Fruit fly (Drosophila melanogaster) whole organism, adult: ENCODE results near the gene CG2104.

Experiments
- CG11617 ChIP-seq: fragments of 200-800 bp; sonication (Bioruptor generic); optimal IDR thresholded peaks from 2 replicates; lab custom pipeline; 2017; ENCODE audit warnings: mild to moderate bottlenecking, missing biosample characterization, missing genetic modification reagents, missing genetic modification characterization
- CG12768 ChIP-seq: fragments of 200-800 bp; sonication (Bioruptor generic); optimal IDR thresholded peaks from 2 replicates; lab custom pipeline; 2017; ENCODE audit warnings: missing biosample characterization, missing genetic modification characterization, mild to moderate bottlenecking, moderate library complexity, missing genetic modification reagents
- CG14711 ChIP-seq: fragments of 200-800 bp; sonication (Bioruptor generic); optimal IDR thresholded peaks from 2 replicates; lab custom pipeline; 2018; ENCODE audit warnings: missing biosample characterization, mild to moderate bottlenecking, missing genetic modification characterization, moderate library complexity
- CG1620 ChIP-seq: fragments of 200-800 bp; sonication (Bioruptor generic); optimal IDR thresholded peaks from 2 replicates; lab custom pipeline; 2016; ENCODE audit warnings: missing biosample characterization, missing genetic modification characterization
- CG33017 ChIP-seq: fragments of 200-800 bp; sonication (Bioruptor generic); optimal IDR thresholded peaks from 2 replicates; lab custom pipeline; 2018; ENCODE audit warnings: missing biosample characterization, mild to moderate bottlenecking, missing genetic modification characterization, moderate library complexity
- CG5204 ChIP-seq: fragments of 200-800 bp; sonication (Bioruptor generic); optimal IDR thresholded peaks from 2 replicates; lab custom pipeline; 2016; ENCODE audit warnings: missing biosample characterization, missing genetic modification characterization
- CG7045 ChIP-seq: fragments of 200-800 bp; sonication (Bioruptor generic); optimal IDR thresholded peaks from 2 replicates; lab custom pipeline; 2017; ENCODE audit warnings: missing biosample characterization, mild to moderate bottlenecking, missing genetic modification characterization
- CG7101 ChIP-seq: fragments of 200-800 bp; sonication (Bioruptor generic); optimal IDR thresholded peaks from 2 replicates; lab custom pipeline; 2018; ENCODE audit warnings: missing biosample characterization, mild to moderate bottlenecking, missing genetic modification characterization, moderate library complexity
- Clk ChIP-seq: fragments of 200-800 bp; sonication (Bioruptor generic); optimal IDR thresholded peaks from 2 replicates; lab custom pipeline; 2017; ENCODE audit warnings: missing biosample characterization, missing genetic modification characterization
- Crg-1 ChIP-seq: fragments of 200-800 bp; sonication (Bioruptor generic); optimal IDR thresholded peaks from 2 replicates; lab custom pipeline; 2016; ENCODE audit warnings: missing biosample characterization, missing genetic modification characterization
- Hr96 ChIP-seq: fragments of 200-800 bp; sonication (Bioruptor generic); optimal IDR thresholded peaks from 2 replicates; lab custom pipeline; 2016; ENCODE audit warnings: missing biosample characterization, missing genetic modification characterization
- Mnt ChIP-seq: fragments of 200-800 bp; sonication (Bioruptor generic); optimal IDR thresholded peaks from 2 replicates; lab custom pipeline; 2016; ENCODE audit warnings: missing biosample characterization, mild to moderate bottlenecking, missing genetic modification characterization
- bab1 ChIP-seq: fragments of 200-800 bp; sonication (Bioruptor generic); optimal IDR thresholded peaks from 3 replicates; lab custom pipeline; 2019; ENCODE audit warnings: missing biosample characterization, mild to moderate bottlenecking, missing genetic modification characterization, moderate library complexity
- cic ChIP-seq: fragments of 200-800 bp; sonication (Bioruptor generic); optimal IDR thresholded peaks from 2 replicates; lab custom pipeline; 2017; ENCODE audit warnings: missing biosample characterization, mild to moderate bottlenecking, missing genetic modification characterization, moderate library complexity
- cnc ChIP-seq, 2 experiments: fragments of >200 bp; optimal IDR thresholded peaks; 2 replicates each; lab custom pipeline; 2017
- kay ChIP-seq: fragments of 200-800 bp; sonication (Bioruptor generic); peaks from one replicate; lab custom pipeline; 2016; ENCODE audit warnings: missing biosample characterization, missing genetic modification characterization, borderline replicate concordance
- ovo ChIP-seq: fragments of 200-800 bp; sonication (Bioruptor generic); optimal IDR thresholded peaks from 2 replicates; lab custom pipeline; 2016; ENCODE audit warnings: missing biosample characterization, missing genetic modification characterization
- pad ChIP-seq: fragments of 200-800 bp; sonication (Bioruptor generic); optimal IDR thresholded peaks from 3 replicates; lab custom pipeline; 2017; ENCODE audit warnings: missing biosample characterization, missing genetic modification characterization, mild to moderate bottlenecking, moderate library complexity, missing genetic modification reagents
- tj ChIP-seq: fragments of 200-800 bp; sonication (Bioruptor generic); optimal IDR thresholded peaks from 3 replicates; lab custom pipeline; 2017; ENCODE audit warnings: missing biosample characterization, mild to moderate bottlenecking, missing genetic modification characterization, moderate library complexity
- toe ChIP-seq: fragments of 200-800 bp; sonication (Bioruptor generic); optimal IDR thresholded peaks from 2 replicates; lab custom pipeline; 2016; ENCODE audit warnings: missing biosample characterization, missing genetic modification characterization

Gene CG2104

dm6 chr3R:5682238-5682637 lies 10.8 kb downstream of the CG2104 start:
- TF ChIP-seq Mnt (GFP tag; lab: Kevin White, UChicago): no peak
- no peak for TF ChIP-seq CG14711 (tag; lab: Kevin White, UChicago)
- no peak for TF ChIP-seq cic (GFP tag; lab: Kevin White, UChicago)
- TF ChIP-seq CG12768: no peak
- no peak for TF ChIP-seq Hr96
- no peak for TF ChIP-seq ovo
- no peak for TF ChIP-seq tj (GFP tag; lab: Kevin White, UChicago)
- TF ChIP-seq pad: no peak
- no peak for TF ChIP-seq cnc (optimal IDR thresholded peaks at IDR 0.05; lab: Kevin White, UChicago)
- no peak for TF ChIP-seq CG5204 (GFP tag; lab: Kevin White, UChicago)

- TF ChIP-seq CG11617 (GFP tag; lab: Kevin White, UChicago) (peak; percentile 69), cic (GFP tag; lab: Kevin White, UChicago) (peak; percentile 96), bab1 (GFP tag; lab: Kevin White, UChicago) (peak; percentile 67), toe (GFP tag; lab: Kevin White, UChicago) (no peak), CG7045 (GFP tag; lab: Kevin White, UChicago) (peak; percentile 66), Mnt (GFP tag; lab: Kevin White, UChicago) (peak; percentile 98), Hr96 (peak; percentile 33), CG7101 (tag; lab: Kevin White, UChicago) (peak; percentile 67), pad (peak; percentile 50), CG14711 (tag; lab: Kevin White, UChicago) (peak; percentile 49), CG5204 (GFP tag; lab: Kevin White, UChicago) (no peak), ovo (peak; percentile 72), kay (GFP tag; lab: Kevin White, UChicago) (peak; percentile 99), cnc (optimal IDR thresholded peaks at IDR 0.05; lab: Kevin White, UChicago) (no peak), CG1620 (GFP tag; lab: Kevin White, UChicago) (no peak), CG12768 (peak; percentile 49), Crg-1 (peak; percentile 69), Clk (GFP tag; lab: Kevin White, UChicago) (peak; percentile 24), CG33017 (peak; percentile 56), tj (GFP tag; lab: Kevin White, UChicago) (peak; percentile 47)
These were observed 20.3 kb downstream of the CG2104 start for dm6 chr3R:5672658-5673217.

- TF ChIP-seq CG7101 (tag; lab: Kevin White, UChicago) (no peak), CG1620 (GFP tag; lab: Kevin White, UChicago) (no peak), CG33017 (no peak), tj (GFP tag; lab: Kevin White, UChicago) (no peak)
These were observed 21.1 kb downstream of the CG2104 start for dm6 chr3R:5671795-5672657.

- TF ChIP-seq tj (GFP tag; lab: Kevin White, UChicago) (peak; percentile 63), cic (GFP tag; lab: Kevin White, UChicago) (peak; percentile 25), CG14711 (tag; lab: Kevin White, UChicago) (no peak), CG12768 (peak; percentile 24), kay (GFP tag; lab: Kevin White, UChicago) (peak; percentile 14)
These were observed 21.8 kb downstream of the CG2104 start for dm6 chr3R:5671265-5671663.

dm6 chr3R:5670660-5671264 lies 22.3 kb downstream of the CG2104 start:
- TF ChIP-seq toe (GFP tag; lab: Kevin White, UChicago) (no peak), pad (peak; percentile 72), cnc (optimal IDR thresholded peaks at IDR 0.05; lab: Kevin White, UChicago) (peak; percentile 20 to 54), kay (GFP tag; lab: Kevin White, UChicago) (peak; percentile 64), CG11617 (GFP tag; lab: Kevin White, UChicago) (peak; percentile 0), Crg-1 (no peak), tj (GFP tag; lab: Kevin White, UChicago) (peak; percentile 65)

- TF ChIP-seq CG7101 (tag; lab: Kevin White, UChicago): no peak
- TF ChIP-seq ovo: peak; percentile 9
- no peak for TF ChIP-seq kay (GFP tag; lab: Kevin White, UChicago)
- TF ChIP-seq Crg-1: no peak
- no peak for TF ChIP-seq CG5204 (GFP tag; lab: Kevin White, UChicago)
- peak; percentile 87 for TF ChIP-seq pad
- peak; percentile 9 for TF ChIP-seq CG12768
- TF ChIP-seq cic (GFP tag; lab: Kevin White, UChicago): peak; percentile 76
- TF ChIP-seq CG7045 (GFP tag; lab: Kevin White, UChicago): no peak
These were observed 23.1 kb downstream of the CG2104 start for dm6 chr3R:5669740-5670659.
